Fruit fly (Drosophila melanogaster): ENCODE results near the gene mRpL28.
A peak's percentile ranks its signal among the peaks of the same experiment; 100 is the strongest.

Gene mRpL28

dm6 chr2L:5004677-5005463 lies 31.1 kb downstream of the mRpL28 start (continued):
- TF ChIP-seq OdsH (GFP tag; optimal IDR thresholded peaks at IDR 0.05), result peak; percentile 90
- TF ChIP-seq CG1621 (tag; optimal IDR thresholded peaks at IDR 0.05), result peak; percentile 85
- TF ChIP-seq Eip75B (GFP tag; optimal IDR thresholded peaks at IDR 0.05), result peak; percentile 88
- peak; percentile 91 for TF ChIP-seq Hr4 (GFP tag; optimal IDR thresholded peaks at IDR 0.05)
- peak; percentile 86 for TF ChIP-seq Gug (GFP tag; IDR thresholded peaks at IDR 0.05)
- peak; percentile 82 for TF ChIP-seq spab (GFP tag; optimal IDR thresholded peaks at IDR 0.05)
- TF ChIP-seq vri (GFP tag; optimal IDR thresholded peaks at IDR 0.05), result peak; percentile 73
- TF ChIP-seq CG11902 (GFP tag; optimal IDR thresholded peaks at IDR 0.05), result peak; percentile 76
- peak; percentile 89 for TF ChIP-seq lz (GFP tag; optimal IDR thresholded peaks at IDR 0.05)
- TF ChIP-seq CG6276 (GFP tag; optimal IDR thresholded peaks at IDR 0.05), result peak; percentile 74
- peak; percentile 88 for TF ChIP-seq CG15336 (GFP tag; IDR thresholded peaks at IDR 0.05)
- TF ChIP-seq Ets21C (GFP tag; optimal IDR thresholded peaks at IDR 0.05), result peak; percentile 82
- no peak for TF ChIP-seq CG4318 (GFP tag; optimal IDR thresholded peaks at IDR 0.05)
- TF ChIP-seq CG31627 (GFP tag; optimal IDR thresholded peaks at IDR 0.05), result peak; percentile 90
- TF ChIP-seq CG6808 (GFP tag; optimal IDR thresholded peaks at IDR 0.05), result peak; percentile 82
- TF ChIP-seq Smox (GFP tag; optimal IDR thresholded peaks at IDR 0.05), result peak; percentile 84
- peak; percentile 91 for TF ChIP-seq esn (GFP tag; optimal IDR thresholded peaks at IDR 0.05)
- TF ChIP-seq Sox102F (GFP tag; optimal IDR thresholded peaks at IDR 0.05), result peak; percentile 89
- peak; percentile 88 for TF ChIP-seq acj6 (GFP tag; optimal IDR thresholded peaks at IDR 0.05)
- TF ChIP-seq fd85E (GFP tag; optimal IDR thresholded peaks at IDR 0.05), result peak; percentile 56
- peak; percentile 47 for TF ChIP-seq Blimp-1 (GFP tag; optimal IDR thresholded peaks at IDR 0.05)
- TF ChIP-seq CG8632 (GFP tag; optimal IDR thresholded peaks at IDR 0.05), result peak; percentile 81
- TF ChIP-seq CG3032 (tag; optimal IDR thresholded peaks at IDR 0.05), result peak; percentile 88
- peak; percentile 85 to 87 for TF ChIP-seq ss (GFP tag; optimal IDR thresholded peaks at IDR 0.05)
- peak; percentile 89 for TF ChIP-seq eg (GFP tag; IDR thresholded peaks at IDR 0.05)

dm6 chr2L:5005464-5005764 lies 31.6 kb downstream of the mRpL28 start:
- TF ChIP-seq acj6 (GFP tag; optimal IDR thresholded peaks at IDR 0.05), result no peak

- TF ChIP-seq Eip78C (GFP tag) (peak; percentile 70), net (GFP tag; optimal IDR thresholded peaks at IDR 0.05) (no peak), dsx (GFP tag; optimal IDR thresholded peaks at IDR 0.05; ENCODE audit: poor library complexity, severe bottlenecking) (no peak), vri (GFP tag; optimal IDR thresholded peaks at IDR 0.05) (peak; percentile 10), CG6854 (GFP tag; optimal IDR thresholded peaks at IDR 0.05) (no peak), dac (GFP tag; optimal IDR thresholded peaks at IDR 0.05) (no peak), esn (GFP tag; optimal IDR thresholded peaks at IDR 0.05) (no peak), svp (GFP tag) (peak; percentile 70)
Observed at dm6 chr2L:5006323-5006722, 32.5 kb downstream of the mRpL28 start.

DNA sequence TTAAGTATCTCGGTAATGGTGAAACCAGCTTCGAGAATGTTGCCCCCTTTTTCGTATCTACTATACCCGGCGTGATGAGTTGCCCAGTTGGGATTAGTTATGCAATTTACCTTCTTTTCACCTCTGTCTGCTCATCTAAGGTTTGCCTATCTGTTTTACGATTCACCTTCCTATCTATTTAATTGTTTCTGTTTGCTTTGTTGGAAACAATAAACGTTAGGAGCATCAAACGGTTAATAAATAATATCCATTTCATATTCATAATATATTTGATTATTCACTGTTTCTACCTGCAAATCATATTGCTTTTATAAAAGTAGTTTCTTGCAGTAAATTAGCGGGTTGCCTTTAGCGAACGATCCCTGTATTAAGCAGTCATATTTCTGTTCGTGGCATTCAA lies 33.5 kb downstream of the mRpL28 start:
- TF ChIP-seq CG32006 (GFP tag; optimal IDR thresholded peaks at IDR 0.05) (peak; percentile 7), CG6163 (GFP tag; IDR thresholded peaks at IDR 0.05) (peak; percentile 20; the same call in 1 of the 3 replicates), CG3919 (GFP tag; optimal IDR thresholded peaks at IDR 0.05) (peak; percentile 16), CG16779 (tag; optimal IDR thresholded peaks at IDR 0.05) (no peak), fkh (GFP tag; optimal IDR thresholded peaks at IDR 0.05) (peak; percentile 8), eg (GFP tag; IDR thresholded peaks at IDR 0.05) (0 out of 3 replicates have a peak, but pooled peaks have one; percentile 11), salr (GFP tag; optimal IDR thresholded peaks at IDR 0.05) (no peak), pdm3 (GFP tag; optimal IDR thresholded peaks at IDR 0.05) (peak; percentile 24), vri (GFP tag; optimal IDR thresholded peaks at IDR 0.05) (peak; percentile 52), Eip78C (GFP tag) (peak; percentile 69), CG34406 (GFP tag; optimal IDR thresholded peaks at IDR 0.05) (no peak), CG15336 (GFP tag; IDR thresholded peaks at IDR 0.05) (0 out of 2 replicates have a peak, but pooled peaks have one; percentile 15), OdsH (GFP tag; optimal IDR thresholded peaks at IDR 0.05) (peak; percentile 9), fd85E (GFP tag; optimal IDR thresholded peaks at IDR 0.05) (no peak), esn (GFP tag; optimal IDR thresholded peaks at IDR 0.05) (peak; percentile 9)
